Worm (Caenorhabditis elegans): ENCODE measurements around the gene str-256.

Gene str-256

DNA sequence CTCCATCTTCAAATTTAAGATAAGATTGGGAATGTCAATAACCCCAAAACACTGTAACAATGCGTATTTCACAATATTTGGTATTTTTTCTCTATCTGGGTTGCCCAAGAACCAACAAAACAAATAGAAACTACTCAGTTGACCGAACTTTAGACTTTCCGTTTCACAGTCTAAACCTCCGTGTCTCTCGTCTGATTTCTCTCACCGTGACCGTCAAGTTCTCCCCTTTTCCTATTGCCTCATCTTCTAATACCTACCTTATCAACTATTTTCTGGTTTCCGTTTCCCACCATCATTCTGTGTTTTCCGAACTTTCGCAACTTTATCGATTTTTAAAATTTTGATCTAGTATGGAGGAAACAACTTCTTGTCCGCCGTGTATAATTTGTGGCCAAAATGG is 6.8 kb downstream of the str-256 start, which contains the start of gene nhr-131 (continued):
- no peak for TF ChIP-seq ztf-11 (tag; optimal IDR thresholded peaks at IDR 0.05)
- TF ChIP-seq nhr-47 (tag; optimal IDR thresholded peaks at IDR 0.05), result no peak
- no peak for TF ChIP-seq efl-1 (optimal IDR thresholded peaks at IDR 0.05)
- TF ChIP-seq efl-1 (GFP tag; optimal IDR thresholded peaks at IDR 0.05 in 1 of 2), result peak in 1 of 2 experiments; percentile 61
- no peak for TF ChIP-seq skn-1 (tag; optimal IDR thresholded peaks at IDR 0.05)
- TF ChIP-seq alr-1 (tag; optimal IDR thresholded peaks at IDR 0.05; ENCODE audit: borderline replicate concordance), result no peak
- no peak for TF ChIP-seq ets-5 (GFP tag; IDR thresholded peaks at IDR 0.05)
- no peak for TF ChIP-seq ceh-82 (tag; optimal IDR thresholded peaks at IDR 0.05)
- TF ChIP-seq zag-1 (tag; optimal IDR thresholded peaks at IDR 0.05), result no peak
- no peak for TF ChIP-seq pag-3 (tag; optimal IDR thresholded peaks at IDR 0.05; ENCODE audit: borderline replicate concordance, insufficient read depth)
- no peak for TF ChIP-seq unc-130 (tag; optimal IDR thresholded peaks at IDR 0.05)
- TF ChIP-seq ama-1 (optimal IDR thresholded peaks at IDR 0.05), result no peak
- no peak for TF ChIP-seq efl-3 (GFP tag; optimal IDR thresholded peaks at IDR 0.05)
- TF ChIP-seq pax-3 (tag; optimal IDR thresholded peaks at IDR 0.05), result no peak
- TF ChIP-seq vab-15 (tag; optimal IDR thresholded peaks at IDR 0.05), result no peak
- peak; percentile 58 for TF ChIP-seq nhr-20 (tag; optimal IDR thresholded peaks at IDR 0.05)
- peak; percentile 6 for TF ChIP-seq tbx-2 (tag; optimal IDR thresholded peaks at IDR 0.05)
- TF ChIP-seq egl-27 (tag; optimal IDR thresholded peaks at IDR 0.05), result no peak
- peak; percentile 38 for TF ChIP-seq snu-23 (GFP tag; optimal IDR thresholded peaks at IDR 0.05)
- peak in 2 of 6 experiments; percentile 27 to 55 for TF ChIP-seq elt-3 (tag; optimal IDR thresholded peaks at IDR 0.05)
- TF ChIP-seq irx-1 (tag; optimal IDR thresholded peaks at IDR 0.05), result no peak

DNA sequence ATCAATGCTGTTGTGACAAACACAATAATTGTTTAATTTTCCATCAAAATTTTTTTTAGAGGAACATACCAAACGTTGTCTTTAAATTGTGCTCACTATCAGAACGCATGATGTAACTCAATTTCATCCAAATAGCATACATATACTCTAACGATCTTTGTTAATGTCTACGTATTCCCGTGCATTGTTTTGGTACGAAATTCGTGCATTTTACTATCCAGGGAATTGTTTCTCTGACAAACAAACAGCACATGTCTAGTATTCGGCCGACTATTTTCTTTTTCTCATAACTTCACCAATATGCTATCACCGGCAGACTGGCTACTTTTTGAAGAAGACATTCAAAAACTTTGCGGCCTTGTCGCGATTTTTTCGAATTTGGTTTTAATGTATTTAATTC is 9.7 kb downstream of the str-256 start, which contains the start of gene str-196:
Gene str-196 (plus strand): TSS at position 301 of the 400 bp plus-strand sequence.
- no peak for TF ChIP-seq nhr-20 (tag; optimal IDR thresholded peaks at IDR 0.05)
- no peak for TF ChIP-seq ztf-4 (tag; optimal IDR thresholded peaks at IDR 0.05)
- no peak for TF ChIP-seq skn-1 (tag; optimal IDR thresholded peaks at IDR 0.05)

DNA sequence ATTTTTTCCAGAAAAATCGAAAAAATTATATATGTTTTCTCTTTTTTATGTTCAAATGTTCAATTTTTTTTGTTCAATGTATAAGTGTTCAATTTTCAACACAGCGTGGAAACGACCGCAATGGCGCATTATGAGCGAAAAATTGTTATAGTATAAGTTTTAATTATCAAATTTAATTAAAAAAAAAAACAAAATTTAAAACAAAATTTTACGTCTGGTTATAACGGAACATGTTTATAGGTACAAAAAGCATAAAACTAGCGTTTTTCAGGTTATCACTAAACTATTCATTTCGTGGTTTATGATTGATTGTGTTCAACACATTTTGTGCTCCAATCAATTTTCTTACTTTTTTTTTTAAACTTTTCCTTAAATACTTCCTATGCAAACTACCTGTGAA is 11.8 kb downstream of the str-256 start, which contains the start of gene nhr-106:
Gene nhr-106 (plus strand): TSS at position 301 of the 400 bp plus-strand sequence.
- TF ChIP-seq hlh-17 (GFP tag; optimal IDR thresholded peaks at IDR 0.05; ENCODE audit: borderline replicate concordance), result no peak
- no peak for TF ChIP-seq ztf-4 (tag; optimal IDR thresholded peaks at IDR 0.05)
- TF ChIP-seq fkh-10 (GFP tag; optimal IDR thresholded peaks at IDR 0.05), result no peak
- TF ChIP-seq nhr-77 (tag; optimal IDR thresholded peaks at IDR 0.05), result no peak
- no peak for TF ChIP-seq egl-13 (tag; optimal IDR thresholded peaks at IDR 0.05)
- TF ChIP-seq pax-3 (tag; optimal IDR thresholded peaks at IDR 0.05), result no peak
- no peak for TF ChIP-seq snpc-4 (tag; optimal IDR thresholded peaks at IDR 0.05)
- no peak for TF ChIP-seq C16A3.4 (tag; optimal IDR thresholded peaks at IDR 0.05)

DNA sequence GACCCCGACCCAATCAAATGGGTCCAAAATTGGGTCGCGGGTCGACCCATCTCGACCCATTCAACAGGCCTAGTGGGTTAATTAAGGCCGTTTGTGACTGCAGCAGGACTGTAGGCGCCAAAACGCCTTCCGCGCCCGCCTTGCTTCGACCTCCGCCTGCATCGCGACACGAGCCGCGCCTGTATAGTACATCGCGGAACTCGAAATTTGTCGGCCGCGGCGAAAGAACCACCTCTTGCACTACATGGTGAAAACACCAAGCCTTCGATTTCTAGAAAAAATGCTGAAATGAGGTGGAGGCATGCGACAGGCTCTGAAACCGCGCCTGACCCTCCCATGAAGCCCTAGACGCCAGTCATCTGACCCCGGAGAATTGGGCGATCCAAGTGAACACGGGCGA is 13.2 kb downstream of the str-256 start:
- TF ChIP-seq pag-3 (tag; optimal IDR thresholded peaks at IDR 0.05; ENCODE audit: borderline replicate concordance, insufficient read depth), result no peak
- no peak for TF ChIP-seq ces-1 (GFP tag; optimal IDR thresholded peaks at IDR 0.05)
- no peak for TF ChIP-seq egl-27 (tag; optimal IDR thresholded peaks at IDR 0.05)
- TF ChIP-seq egl-13 (tag; optimal IDR thresholded peaks at IDR 0.05), result no peak
- TF ChIP-seq lin-13 (GFP tag; optimal IDR thresholded peaks at IDR 0.05), result no peak
- no peak for TF ChIP-seq ceh-88 (GFP tag; IDR thresholded peaks at IDR 0.05)
- TF ChIP-seq tbx-2 (tag; optimal IDR thresholded peaks at IDR 0.05), result no peak
- no peak for TF ChIP-seq mab-9 (GFP tag; IDR thresholded peaks at IDR 0.05)
- TF ChIP-seq dpl-1 (GFP tag; optimal IDR thresholded peaks at IDR 0.05), result no peak
- TF ChIP-seq fkh-8 (tag; optimal IDR thresholded peaks at IDR 0.05), result no peak
- TF ChIP-seq ceh-90 (tag; optimal IDR thresholded peaks at IDR 0.05), result no peak
- no peak for TF ChIP-seq isw-1 (GFP tag; IDR thresholded peaks at IDR 0.05)
- TF ChIP-seq C34B4.2 (tag; optimal IDR thresholded peaks at IDR 0.05), result no peak
- TF ChIP-seq pqm-1 (tag; optimal IDR thresholded peaks at IDR 0.05), result no peak
- no peak for TF ChIP-seq C04F5.9 (tag; optimal IDR thresholded peaks at IDR 0.05)
- no peak for TF ChIP-seq swsn-7 (tag; optimal IDR thresholded peaks at IDR 0.05)
- TF ChIP-seq elt-2 (tag; optimal IDR thresholded peaks at IDR 0.05), result no peak
- TF ChIP-seq nhr-20 (tag; optimal IDR thresholded peaks at IDR 0.05), result no peak
- TF ChIP-seq nhr-84 (tag; optimal IDR thresholded peaks at IDR 0.05), result no peak
- no peak for TF ChIP-seq nhr-47 (tag; optimal IDR thresholded peaks at IDR 0.05)

Data from whole organism, L1 larva.